Worm (Caenorhabditis elegans): ENCODE results near the gene Y75B12B.1.

Y75B12B.1 gene

DNA sequence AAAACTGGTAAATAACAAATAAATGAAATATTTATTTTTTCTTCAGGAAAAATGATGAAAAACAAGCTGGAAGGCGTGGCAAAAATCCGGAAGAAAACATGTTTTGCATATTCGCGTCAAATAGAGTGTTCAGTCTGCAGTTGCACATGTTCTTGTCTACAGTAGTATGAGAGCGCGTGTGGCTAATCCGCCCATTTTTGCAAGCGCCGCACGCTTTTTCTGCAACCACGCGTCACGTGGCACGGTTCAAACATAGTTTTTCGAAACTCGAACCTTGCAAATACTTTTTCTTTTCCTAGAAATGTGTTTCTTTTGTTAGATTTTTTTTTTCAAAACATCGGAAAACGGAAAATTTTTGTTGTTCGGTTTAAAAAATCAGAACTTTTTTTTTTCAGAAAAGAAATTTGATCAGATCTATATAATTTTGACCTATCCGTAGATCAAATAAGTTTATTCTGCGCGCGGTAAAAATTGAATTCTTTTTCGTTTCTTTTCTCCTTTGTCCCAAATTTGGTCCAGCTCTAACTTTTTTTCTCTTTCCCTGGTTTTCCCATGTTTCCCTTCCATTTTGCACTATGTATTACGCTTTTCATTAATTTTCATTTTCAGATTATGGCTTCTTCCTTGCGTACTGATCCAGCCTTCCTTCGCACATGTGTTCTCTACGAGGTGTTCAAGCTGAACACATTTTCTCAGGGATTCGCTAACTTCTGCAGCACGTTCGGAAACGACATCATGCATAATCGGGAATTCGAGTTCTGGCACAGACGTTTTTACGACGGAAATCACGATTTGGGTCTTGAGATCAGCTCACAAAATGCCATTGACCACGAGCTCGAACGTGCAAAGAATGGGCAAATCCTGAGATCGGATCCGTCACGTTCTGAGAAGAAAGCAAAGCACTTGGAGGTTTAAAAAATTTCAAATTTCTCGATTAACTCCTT is at the start of gene Y75B12B.1 (continued):
- TF ChIP-seq dox-1 (GFP tag; IDR thresholded peaks at IDR 0.05), result peak; percentile 68
- no peak for TF ChIP-seq ztf-25 (GFP tag; IDR thresholded peaks at IDR 0.05)
- TF ChIP-seq pbrm-1 (GFP tag; IDR thresholded peaks at IDR 0.05), result peak; percentile 69; the same call in 1 of the 2 replicates
- peak; percentile 9; the same call in 1 of the 2 replicates for TF ChIP-seq hmg-1.2 (GFP tag; IDR thresholded peaks at IDR 0.05)
- peak; percentile 84 for TF ChIP-seq hsf-1 (GFP tag; IDR thresholded peaks at IDR 0.05)
- no peak for TF ChIP-seq ama-1 (optimal IDR thresholded peaks at IDR 0.05)
- TF ChIP-seq ama-1 (GFP tag; optimal IDR thresholded peaks at IDR 0.05), result no peak
- TF ChIP-seq repo-1 (tag; optimal IDR thresholded peaks at IDR 0.05), result peak; percentile 12
- TF ChIP-seq xnd-1 (tag; optimal IDR thresholded peaks at IDR 0.05), result peak; percentile 95

DNA sequence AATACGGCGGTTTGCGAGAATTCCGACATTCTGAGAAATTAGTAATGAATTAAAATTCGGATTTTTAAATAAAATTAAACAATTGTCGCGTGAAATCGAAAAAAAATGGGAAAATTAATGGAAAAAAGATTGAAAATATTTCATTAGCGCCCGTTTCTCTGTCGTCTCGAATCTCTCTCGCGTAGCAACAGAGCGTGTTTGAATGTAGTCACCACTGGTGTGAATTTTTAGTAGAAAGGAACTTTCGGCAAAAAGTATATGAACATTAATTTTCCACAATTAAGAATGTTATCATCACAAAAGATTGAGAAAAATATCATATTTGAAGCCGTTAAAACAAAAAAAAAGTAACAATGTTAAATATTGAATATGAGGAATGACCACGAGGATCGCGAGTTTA is 47.7 kb upstream of the Y75B12B.1 start, which contains the start of gene aipl-1:
TSS of gene aipl-1 (minus strand) at position 30 of the 400 bp plus-strand sequence.
- TF ChIP-seq snpc-4 (GFP tag; optimal IDR thresholded peaks at IDR 0.05), result no peak
- TF ChIP-seq snpc-4 (tag; optimal IDR thresholded peaks at IDR 0.05), result peak in 3 of 4 experiments; percentile 5 to 66 (median 53)
- TF ChIP-seq lin-35 (GFP tag; optimal IDR thresholded peaks at IDR 0.05), result peak in 1 of 3 experiments; percentile 53
- peak; percentile 95 for TF ChIP-seq ceh-100 (GFP tag; IDR thresholded peaks at IDR 0.05)
- no peak for TF ChIP-seq hlh-12 (tag; optimal IDR thresholded peaks at IDR 0.05)
- TF ChIP-seq hrde-1 (tag; optimal IDR thresholded peaks at IDR 0.05; ENCODE audit: borderline replicate concordance), result no peak
- 0 out of 2 replicates have a peak, but pooled peaks have one; percentile 31 for TF ChIP-seq Y95B8A.8 (GFP tag; IDR thresholded peaks at IDR 0.05)
- TF ChIP-seq ceh-91 (GFP tag; IDR thresholded peaks at IDR 0.05), result peak; percentile 46
- peak; percentile 34 for TF ChIP-seq tbp1 (GFP tag; optimal IDR thresholded peaks at IDR 0.05)
- TF ChIP-seq rcor-1 (GFP tag; IDR thresholded peaks at IDR 0.05), result peak; percentile 51; the same call in 1 of the 2 replicates
- TF ChIP-seq lsl-1 (GFP tag; optimal IDR thresholded peaks at IDR 0.05), result peak; percentile 48
- peak; percentile 76 for TF ChIP-seq F23B12.7 (tag; optimal IDR thresholded peaks at IDR 0.05; ENCODE audit: insufficient read depth)
- 0 out of 2 replicates have a peak, but pooled peaks have one; percentile 28 for TF ChIP-seq aptf-2 (GFP tag; conservative IDR thresholded peaks at IDR 0.05)
- no peak for TF ChIP-seq mes-4 (tag; optimal IDR thresholded peaks at IDR 0.05)
- no peak for TF ChIP-seq atf-7 (tag; optimal IDR thresholded peaks at IDR 0.05)
- no peak for TF ChIP-seq B0035.1 (tag; optimal IDR thresholded peaks at IDR 0.05)
- 0 out of 2 replicates have a peak, but pooled peaks have one; percentile 15 for TF ChIP-seq Y67H2A.10 (GFP tag; conservative IDR thresholded peaks at IDR 0.05)
- no peak for TF ChIP-seq pbrm-1 (GFP tag; IDR thresholded peaks at IDR 0.05)
- no peak for TF ChIP-seq nhr-179 (tag; optimal IDR thresholded peaks at IDR 0.05)
- no peak for TF ChIP-seq fkh-3 (tag; optimal IDR thresholded peaks at IDR 0.05)
- no peak for TF ChIP-seq mxl-1 (tag; optimal IDR thresholded peaks at IDR 0.05)
- no peak for TF ChIP-seq nhr-90 (tag; optimal IDR thresholded peaks at IDR 0.05)
- peak; percentile 77 for TF ChIP-seq F49E8.2 (tag; optimal IDR thresholded peaks at IDR 0.05; ENCODE audit: insufficient read depth)
- no peak for TF ChIP-seq ets-4 (GFP tag; optimal IDR thresholded peaks at IDR 0.05)
- no peak for TF ChIP-seq F22D6.2 (tag; optimal IDR thresholded peaks at IDR 0.05)
- TF ChIP-seq ZK185.1 (tag; optimal IDR thresholded peaks at IDR 0.05; ENCODE audit: poor library complexity, severe bottlenecking), result peak; percentile 6
- no peak for TF ChIP-seq aptf-3 (GFP tag; IDR thresholded peaks at IDR 0.05)
- TF ChIP-seq K11D2.4 (GFP tag; IDR thresholded peaks at IDR 0.05), result no peak
- TF ChIP-seq lsy-27 (tag; optimal IDR thresholded peaks at IDR 0.05; ENCODE audit: borderline replicate concordance, insufficient read depth), result no peak
- TF ChIP-seq F57C9.4 (tag; optimal IDR thresholded peaks at IDR 0.05), result no peak
- TF ChIP-seq ceh-79 (tag; optimal IDR thresholded peaks at IDR 0.05), result no peak
- TF ChIP-seq nfya-1 (tag; optimal IDR thresholded peaks at IDR 0.05; ENCODE audit: borderline replicate concordance, insufficient read depth), result no peak
- TF ChIP-seq unc-130 (GFP tag; optimal IDR thresholded peaks at IDR 0.05), result no peak
- no peak for TF ChIP-seq let-526 (GFP tag; IDR thresholded peaks at IDR 0.05)
- no peak for TF ChIP-seq ztf-22 (GFP tag; optimal IDR thresholded peaks at IDR 0.05)
- no peak for TF ChIP-seq ztf-25 (GFP tag; IDR thresholded peaks at IDR 0.05)
- TF ChIP-seq bed-2 (GFP tag; IDR thresholded peaks at IDR 0.05), result no peak
- no peak for TF ChIP-seq T26A5.8 (tag; optimal IDR thresholded peaks at IDR 0.05)

Measured in whole organism, young adult.